Worm (Caenorhabditis elegans) whole organism, early embryonic: ENCODE results near the gene pho-7.

Experiments used
- B0310.2 ChIP-seq: sonication (generic microtip); optimal IDR thresholded peaks from 2 replicates; lab custom pipeline; 2016; ENCODE audit warnings: mild to moderate bottlenecking, missing genetic modification characterization, missing compliant biosample characterization
- aly-1 ChIP-seq: sonication (generic microtip); optimal IDR thresholded peaks from 2 replicates; lab custom pipeline; 2016; ENCODE audit warnings: missing genetic modification characterization, missing compliant biosample characterization
- ama-1 ChIP-seq: fragments of 150-350 bp; optimal IDR thresholded peaks from 2 replicates; lab custom pipeline; 2014
- ceh-13 ChIP-seq: fragments of 200-800 bp; sonication (Bioruptor generic); optimal IDR thresholded peaks from 2 replicates; lab custom pipeline; 2018; ENCODE audit warnings: mild to moderate bottlenecking, missing genetic modification characterization, missing compliant biosample characterization
- hmbx-1 ChIP-seq: sonication (generic microtip); optimal IDR thresholded peaks from 2 replicates; lab custom pipeline; 2016; ENCODE audit warnings: mild to moderate bottlenecking, missing genetic modification characterization, missing compliant biosample characterization
- hnd-1 ChIP-seq: sonication (generic microtip); optimal IDR thresholded peaks from 2 replicates; lab custom pipeline; 2016; ENCODE audit warnings: missing genetic modification characterization, missing compliant biosample characterization
- tbx-37 ChIP-seq: fragments of 200-800 bp; sonication (Bioruptor generic); conservative IDR thresholded peaks from 2 replicates; pipeline ENCODE4 v1.3.6; 2022; ENCODE audit warnings: missing genetic modification reagents, missing genetic modification characterization, missing compliant biosample characterization

DNA sequence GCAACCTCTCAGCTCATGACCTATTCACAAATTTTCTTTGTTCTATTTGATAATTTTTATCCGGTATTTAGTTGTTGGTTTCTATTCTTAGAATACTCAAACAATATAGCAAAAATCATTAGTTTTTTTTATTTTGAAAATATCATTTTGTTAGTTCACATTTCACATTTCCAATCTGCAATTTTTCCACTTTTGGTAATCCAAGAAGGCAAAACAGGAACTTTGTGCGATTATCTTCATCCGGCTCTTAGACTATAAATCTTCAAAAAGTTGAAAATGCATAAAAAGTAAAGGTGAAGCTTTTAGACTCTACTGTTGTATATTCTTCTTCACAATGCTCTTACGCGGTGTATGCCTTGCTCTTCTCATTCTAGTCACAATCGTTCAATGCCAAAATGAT lies 17.3 kb upstream of the pho-7 start, which contains the start of gene nlp-19:
- TF ChIP-seq hnd-1: no peak
- TF ChIP-seq tbx-37 (GFP tag; lab: Robert Waterston, UW): no peak
- no peak for TF ChIP-seq hmbx-1 (tag; lab: Kevin White, UChicago)
- no peak for TF ChIP-seq ama-1 (lab: Kevin White, UChicago)
- TF ChIP-seq aly-1 (tag; lab: Kevin White, UChicago): no peak
- no peak for TF ChIP-seq B0310.2
- no peak for TF ChIP-seq ceh-13 (GFP tag; lab: Kevin White, UChicago)
